Fruit fly (Drosophila melanogaster): ENCODE data around the gene CG13280.

Gene CG13280

dm6 chr2L:16861126-16861525, 40.2 kb upstream of the CG13280 start, which contains the start of gene CG6012 (continued):
- TF ChIP-seq vnd (GFP tag; IDR thresholded peaks at IDR 0.05; ENCODE audit: partially characterized antibody) (no peak), Xrp1 (GFP tag; IDR thresholded peaks at IDR 0.05) (no peak), sd (tag; optimal IDR thresholded peaks at IDR 0.05) (peak; percentile 89), br (optimal IDR thresholded peaks at IDR 0.05) (no peak), CG8089 (GFP tag; optimal IDR thresholded peaks at IDR 0.05) (no peak), btn (GFP tag; optimal IDR thresholded peaks at IDR 0.05) (no peak), CG4328 (GFP tag; optimal IDR thresholded peaks at IDR 0.05) (no peak), Mrtf (GFP tag; IDR thresholded peaks at IDR 0.05) (no peak), CG2202 (tag; optimal IDR thresholded peaks at IDR 0.05) (no peak), fd3F (GFP tag; optimal IDR thresholded peaks at IDR 0.05) (no peak), CG18619 (GFP tag; optimal IDR thresholded peaks at IDR 0.05) (no peak), Med (GFP tag) (peak; percentile 58), CG34224 (GFP tag; IDR thresholded peaks at IDR 0.05; ENCODE audit: partially characterized antibody) (no peak), sens (GFP tag) (no peak), CG15073 (GFP tag; optimal IDR thresholded peaks at IDR 0.05) (no peak), z (GFP tag; IDR thresholded peaks at IDR 0.05) (no peak), CG11398 (GFP tag; optimal IDR thresholded peaks at IDR 0.05) (no peak), CG1792 (GFP tag; optimal IDR thresholded peaks at IDR 0.05) (no peak), sug (tag; optimal IDR thresholded peaks at IDR 0.05) (peak; percentile 71), bowl (GFP tag; IDR thresholded peaks at IDR 0.05) (no peak), CG8290 (GFP tag; optimal IDR thresholded peaks at IDR 0.05) (no peak), CG8290 (tag; optimal IDR thresholded peaks at IDR 0.05) (no peak), CG7987 (GFP tag; optimal IDR thresholded peaks at IDR 0.05) (no peak), croc (GFP tag; conservative IDR thresholded peaks at IDR 0.05) (no peak), CG3847 (GFP tag; IDR thresholded peaks at IDR 0.05) (no peak), bsh (GFP tag; optimal IDR thresholded peaks at IDR 0.05) (no peak), pho (GFP tag; optimal IDR thresholded peaks at IDR 0.05) (no peak), Lim3 (GFP tag; IDR thresholded peaks at IDR 0.05) (no peak), klu (GFP tag; IDR thresholded peaks at IDR 0.05) (no peak), en (GFP tag; optimal IDR thresholded peaks at IDR 0.05) (no peak), lab (GFP tag; optimal IDR thresholded peaks at IDR 0.05) (peak; percentile 25), CHES-1-like (GFP tag; optimal IDR thresholded peaks at IDR 0.05) (no peak), CG1024 (GFP tag; IDR thresholded peaks at IDR 0.05) (no peak), CG34376 (GFP tag; optimal IDR thresholded peaks at IDR 0.05) (no peak), Dref (GFP tag; IDR thresholded peaks at IDR 0.05) (no peak), psq (GFP tag; optimal IDR thresholded peaks at IDR 0.05) (no peak), Gsc (GFP tag; IDR thresholded peaks at IDR 0.05) (no peak), Hr51 (GFP tag; optimal IDR thresholded peaks at IDR 0.05) (no peak), grn (GFP tag; optimal IDR thresholded peaks at IDR 0.05) (peak; percentile 61)

dm6 chr2L:16859566-16859965, 38.7 kb upstream of the CG13280 start:
- TF ChIP-seq hb (GFP tag; IDR thresholded peaks at IDR 0.05; ENCODE audit: partially characterized antibody): no peak
- no peak for TF ChIP-seq Atf6 (GFP tag; IDR thresholded peaks at IDR 0.05)
- TF ChIP-seq Eip74EF (GFP tag; optimal IDR thresholded peaks at IDR 0.05): peak in 1 of 2 experiments; percentile 33
- no peak for TF ChIP-seq NK7.1 (GFP tag; optimal IDR thresholded peaks at IDR 0.05)
- no peak for TF ChIP-seq Opbp (GFP tag; IDR thresholded peaks at IDR 0.05; ENCODE audit: partially characterized antibody)
- no peak for TF ChIP-seq chif (GFP tag; optimal IDR thresholded peaks at IDR 0.05)
- TF ChIP-seq CG9727 (GFP tag; optimal IDR thresholded peaks at IDR 0.05): no peak
- no peak for TF ChIP-seq Max (GFP tag; optimal IDR thresholded peaks at IDR 0.05)
- TF ChIP-seq CG8281 (tag; optimal IDR thresholded peaks at IDR 0.05): no peak
- TF ChIP-seq CG30431 (GFP tag; optimal IDR thresholded peaks at IDR 0.05): no peak
- no peak for TF ChIP-seq nerfin-1 (tag; optimal IDR thresholded peaks at IDR 0.05)
- no peak for TF ChIP-seq CG6175 (GFP tag; IDR thresholded peaks at IDR 0.05)
- peak; percentile 38 for TF ChIP-seq Ets65A (GFP tag)
- TF ChIP-seq CG15269 (tag; optimal IDR thresholded peaks at IDR 0.05): peak; percentile 9
- no peak for TF ChIP-seq lbe (GFP tag; optimal IDR thresholded peaks at IDR 0.05)
- TF ChIP-seq CG12769 (tag; optimal IDR thresholded peaks at IDR 0.05): no peak

All from whole organism, embryonic.